Worm (Caenorhabditis elegans) whole organism, young adult: ENCODE data around the gene moe-3.

Source experiments
- B0019.2 ChIP-seq: fragments of 200-800 bp; sonication (Bioruptor generic); conservative IDR thresholded peaks from 2 replicates; pipeline ENCODE4 v1.3.6; 2022; ENCODE audit warnings: missing genetic modification reagents, missing genetic modification characterization, missing compliant biosample characterization
- B0035.1 ChIP-seq: sonication (generic microtip); optimal IDR thresholded peaks from 2 replicates; lab custom pipeline; 2016; ENCODE audit warnings: missing genetic modification characterization, mild to moderate bottlenecking, missing compliant biosample characterization, missing genotype, missing genetic modification reagents
- F22D6.2 ChIP-seq: sonication (generic microtip); optimal IDR thresholded peaks from 2 replicates; lab custom pipeline; 2016; ENCODE audit warnings: mild to moderate bottlenecking, missing genetic modification characterization, missing compliant biosample characterization
- F57C9.4 ChIP-seq: sonication (generic microtip); optimal IDR thresholded peaks from 2 replicates; lab custom pipeline; 2017; ENCODE audit warnings: mild to moderate bottlenecking, missing genetic modification characterization, missing compliant biosample characterization
- T07F8.4 ChIP-seq: sonication (generic microtip); optimal IDR thresholded peaks from 2 replicates; lab custom pipeline; 2016; ENCODE audit warnings: mild to moderate bottlenecking, missing genetic modification characterization, moderate library complexity, missing compliant biosample characterization
- T26A5.8 ChIP-seq: sonication (generic microtip); optimal IDR thresholded peaks from 2 replicates; lab custom pipeline; 2016; ENCODE audit warnings: missing genetic modification characterization, missing compliant biosample characterization
- Y53F4B.3 ChIP-seq: fragments of 200-800 bp; sonication (Bioruptor generic); IDR thresholded peaks from 2 replicates; pipeline ENCODE4 v1.3.6; 2022; ENCODE audit warnings: missing genetic modification reagents, missing genetic modification characterization, missing compliant biosample characterization
- Y53G8AR.9 ChIP-seq: fragments of 200-800 bp; sonication (Bioruptor generic); conservative IDR thresholded peaks from 2 replicates; pipeline ENCODE4 v1.3.6; 2022; ENCODE audit warnings: missing genetic modification reagents, missing genetic modification characterization, missing compliant biosample characterization
- akir-1 ChIP-seq: fragments of 200-800 bp; sonication (Bioruptor generic); optimal IDR thresholded peaks from 2 replicates; lab custom pipeline; 2018; ENCODE audit warnings: mild to moderate bottlenecking, missing genetic modification characterization, moderate library complexity, missing compliant biosample characterization
- aptf-2 ChIP-seq: fragments of 200-800 bp; sonication (Bioruptor generic); conservative IDR thresholded peaks from 2 replicates; pipeline ENCODE4 v1.3.6; 2022; ENCODE audit warnings: missing genetic modification reagents, missing genetic modification characterization, missing compliant biosample characterization
- aptf-3 ChIP-seq: fragments of 200-800 bp; sonication (Bioruptor generic); IDR thresholded peaks from 2 replicates; pipeline ENCODE4 v1.3.6; 2022; ENCODE audit warnings: missing genetic modification characterization, missing compliant biosample characterization
- attf-3 ChIP-seq: fragments of 200-800 bp; sonication (Bioruptor generic); conservative IDR thresholded peaks from 2 replicates; pipeline ENCODE4 v1.3.6; 2022; ENCODE audit warnings: missing genetic modification reagents, missing genetic modification characterization, missing compliant biosample characterization
- ccch-3 ChIP-seq: fragments of 200-800 bp; sonication (Bioruptor generic); optimal IDR thresholded peaks from 2 replicates; lab custom pipeline; 2018; ENCODE audit warnings: mild to moderate bottlenecking, missing genetic modification characterization, missing compliant biosample characterization
- cebp-1 ChIP-seq, 2 experiments: fragments of 200-800 bp in 1 of 2; sonication (Bioruptor generic) in 1 of 2; sonication (generic microtip) in 1 of 2; IDR thresholded peaks in 1 of 2; optimal IDR thresholded peaks in 1 of 2; 2 replicates each; pipeline versions ENCODE4 v1.3.6 to Lab custom; 2017 to 2022; ENCODE audit warnings: missing compliant biosample characterization in 2 of 2, missing genetic modification characterization in 2 of 2, mild to moderate bottlenecking in 1 of 2, missing genetic modification reagents in 1 of 2, moderate library complexity in 1 of 2
- ceh-100 ChIP-seq: fragments of 200-800 bp; sonication (Bioruptor generic); IDR thresholded peaks from 2 replicates; pipeline ENCODE4 v1.3.6; 2022; ENCODE audit warnings: missing genetic modification reagents, missing genetic modification characterization, missing compliant biosample characterization
- ceh-40 ChIP-seq: fragments of 200-800 bp; sonication (Bioruptor generic); IDR thresholded peaks from 2 replicates; pipeline ENCODE4 v1.3.6; 2022; ENCODE audit warnings: missing genetic modification characterization, missing compliant biosample characterization
- dox-1 ChIP-seq: fragments of 200-800 bp; sonication (Bioruptor generic); IDR thresholded peaks from 2 replicates; pipeline ENCODE4 v1.3.6; 2022; ENCODE audit warnings: missing genetic modification reagents, missing genetic modification characterization, missing compliant biosample characterization
- dpl-1 ChIP-seq: fragments of 150-350 bp; optimal IDR thresholded peaks from 2 replicates; lab custom pipeline; 2014; ENCODE audit warnings: missing biosample characterization, missing genetic modification reagents, missing genetic modification characterization
- egl-44 ChIP-seq: fragments of 200-800 bp; sonication (Bioruptor generic); IDR thresholded peaks from 2 replicates; pipeline ENCODE4 v1.3.6; 2022; ENCODE audit warnings: missing genetic modification reagents, missing genetic modification characterization, missing compliant biosample characterization
- ekl-4 ChIP-seq: fragments of 200-800 bp; sonication (Bioruptor generic); IDR thresholded peaks from 2 replicates; pipeline ENCODE4 v1.3.6; 2022; ENCODE audit warnings: missing genetic modification reagents, missing genetic modification characterization, missing compliant biosample characterization
- ets-4 ChIP-seq: fragments of 200-800 bp; sonication (Bioruptor generic); optimal IDR thresholded peaks from 2 replicates; lab custom pipeline; 2018; ENCODE audit warnings: mild to moderate bottlenecking, missing genetic modification characterization, missing compliant biosample characterization
- fkh-3 ChIP-seq: sonication (generic microtip); optimal IDR thresholded peaks from 2 replicates; lab custom pipeline; 2016; ENCODE audit warnings: mild to moderate bottlenecking, missing genetic modification characterization, missing compliant biosample characterization
- gei-17 ChIP-seq: fragments of 200-800 bp; sonication (Bioruptor generic); optimal IDR thresholded peaks from 2 replicates; lab custom pipeline; 2018; ENCODE audit warnings: mild to moderate bottlenecking, missing genetic modification characterization, missing compliant biosample characterization
- hmg-1.2 ChIP-seq: fragments of 200-800 bp; sonication (Bioruptor generic); IDR thresholded peaks from 2 replicates; pipeline ENCODE4 v1.3.6; 2022; ENCODE audit warnings: missing genetic modification reagents, missing genetic modification characterization, missing compliant biosample characterization
- let-607 ChIP-seq, 2 experiments: fragments of 200-800 bp in 1 of 2; sonication (Bioruptor generic) in 1 of 2; sonication (generic microtip) in 1 of 2; optimal IDR thresholded peaks; 2 replicates each; lab custom pipeline; 2016 to 2018; ENCODE audit warnings: mild to moderate bottlenecking in 2 of 2, missing compliant biosample characterization in 2 of 2, missing genetic modification characterization in 2 of 2, moderate library complexity in 2 of 2, missing genotype in 1 of 2
- lin-26 ChIP-seq: fragments of 200-800 bp; sonication (Bioruptor generic); IDR thresholded peaks from 2 replicates; pipeline ENCODE4 v1.3.6; 2022; ENCODE audit warnings: missing genetic modification reagents, missing genetic modification characterization, missing compliant biosample characterization
- lin-35 ChIP-seq, 3 experiments: fragments of 150-350 bp in 2 of 3; sonication (generic microtip) in 1 of 3; optimal IDR thresholded peaks; 2 replicates each; lab custom pipeline; 2014 to 2018; ENCODE audit warnings: missing biosample characterization in 3 of 3, missing genetic modification characterization in 3 of 3, missing genetic modification reagents in 3 of 3
- lin-40 ChIP-seq: sonication (generic microtip); optimal IDR thresholded peaks from 2 replicates; lab custom pipeline; 2016; ENCODE audit warnings: missing genetic modification characterization, mild to moderate bottlenecking, missing compliant biosample characterization, missing genotype, missing genetic modification reagents
- madf-6 ChIP-seq: fragments of 200-800 bp; sonication (Bioruptor generic); IDR thresholded peaks from 2 replicates; pipeline ENCODE4 v1.3.6; 2022; ENCODE audit warnings: missing genetic modification reagents, missing genetic modification characterization, missing compliant biosample characterization
- mcd-1 ChIP-seq: fragments of 200-800 bp; sonication (Bioruptor generic); IDR thresholded peaks from 2 replicates; pipeline ENCODE4 v1.3.6; 2022; ENCODE audit warnings: missing genetic modification reagents, missing genetic modification characterization, missing compliant biosample characterization
- mel-28 ChIP-seq: sonication (generic microtip); optimal IDR thresholded peaks from 2 replicates; lab custom pipeline; 2016; ENCODE audit warnings: borderline replicate concordance, mild to moderate bottlenecking, missing genetic modification characterization, missing compliant biosample characterization
- mes-4 ChIP-seq: sonication (generic microtip); optimal IDR thresholded peaks from 2 replicates; lab custom pipeline; 2016; ENCODE audit warnings: missing genotype, missing genetic modification characterization, missing compliant biosample characterization
- nfya-1 ChIP-seq: sonication (generic microtip); optimal IDR thresholded peaks from 2 replicates; lab custom pipeline; 2017; ENCODE audit warnings: antibody characterized with exemption, missing compliant biosample characterization, missing genetic modification characterization, borderline replicate concordance; ENCODE audit not compliant: insufficient read depth
- nhr-179 ChIP-seq: sonication (generic microtip); optimal IDR thresholded peaks from 2 replicates; lab custom pipeline; 2016; ENCODE audit warnings: mild to moderate bottlenecking, missing genetic modification characterization, missing compliant biosample characterization
- nhr-27 ChIP-seq: fragments of 200-800 bp; sonication (Bioruptor generic); optimal IDR thresholded peaks from 2 replicates; lab custom pipeline; 2018; ENCODE audit warnings: mild to moderate bottlenecking, missing genetic modification characterization, moderate library complexity, missing compliant biosample characterization
- nhr-80 ChIP-seq: sonication (generic microtip); optimal IDR thresholded peaks from 2 replicates; lab custom pipeline; 2016; ENCODE audit warnings: missing genetic modification characterization, missing compliant biosample characterization
- nhr-90 ChIP-seq: sonication (generic microtip); optimal IDR thresholded peaks from 2 replicates; lab custom pipeline; 2016; ENCODE audit warnings: missing genotype, mild to moderate bottlenecking, missing genetic modification characterization, missing compliant biosample characterization
- pbrm-1 ChIP-seq: fragments of 200-800 bp; sonication (Bioruptor generic); IDR thresholded peaks from 2 replicates; pipeline ENCODE4 v1.3.6; 2022; ENCODE audit warnings: missing genetic modification reagents, missing genetic modification characterization, missing compliant biosample characterization
- pha-4 ChIP-seq: fragments of 150-350 bp; sonication (generic microtip); optimal IDR thresholded peaks from 2 replicates; lab custom pipeline; 2014; ENCODE audit warnings: missing biosample characterization, missing genetic modification reagents, missing genetic modification characterization
- rcor-1 ChIP-seq: fragments of 200-800 bp; sonication (Bioruptor generic); IDR thresholded peaks from 2 replicates; pipeline ENCODE4 v1.3.6; 2022; ENCODE audit warnings: missing genetic modification reagents, missing genetic modification characterization, missing compliant biosample characterization
- repo-1 ChIP-seq: sonication (generic microtip); optimal IDR thresholded peaks from 2 replicates; lab custom pipeline; 2017; ENCODE audit warnings: mild to moderate bottlenecking, missing genetic modification characterization, missing compliant biosample characterization
- rpc-1 ChIP-seq, 2 experiments: fragments of 150-350 bp in 1 of 2; sonication (generic microtip) in 1 of 2; optimal IDR thresholded peaks; 2 replicates each; lab custom pipeline; 2014 to 2018; ENCODE audit warnings: missing biosample characterization in 1 of 2, missing genetic modification characterization in 1 of 2, missing genetic modification reagents in 1 of 2, missing genotype in 1 of 2
- sea-2 ChIP-seq: fragments of 200-800 bp; sonication (Bioruptor generic); IDR thresholded peaks from 2 replicates; pipeline ENCODE4 v1.3.6; 2022; ENCODE audit warnings: missing genetic modification characterization, missing compliant biosample characterization
- snpc-3.4 ChIP-seq: sonication (generic microtip); optimal IDR thresholded peaks from 2 replicates; lab custom pipeline; 2017; ENCODE audit warnings: missing genetic modification characterization, mild to moderate bottlenecking, missing compliant biosample characterization, antibody characterized with exemption, moderate library complexity, missing genotype, missing genetic modification reagents
- ztf-18 ChIP-seq: sonication (generic microtip); optimal IDR thresholded peaks from 2 replicates; lab custom pipeline; 2016; ENCODE audit warnings: missing genotype, mild to moderate bottlenecking, missing genetic modification characterization, missing compliant biosample characterization
- ztf-25 ChIP-seq: fragments of 200-800 bp; sonication (Bioruptor generic); IDR thresholded peaks from 2 replicates; pipeline ENCODE4 v1.3.6; 2022; ENCODE audit warnings: missing genetic modification reagents, missing genetic modification characterization, missing compliant biosample characterization
- ztf-26 ChIP-seq: sonication (generic microtip); optimal IDR thresholded peaks from 2 replicates; lab custom pipeline; 2017; ENCODE audit warnings: missing genetic modification characterization, missing compliant biosample characterization
- ztf-28 ChIP-seq: fragments of 200-800 bp; sonication (Bioruptor generic); IDR thresholded peaks from 2 replicates; pipeline ENCODE4 v1.3.6; 2022; ENCODE audit warnings: missing genetic modification reagents, missing genetic modification characterization, missing compliant biosample characterization

moe-3 gene

DNA sequence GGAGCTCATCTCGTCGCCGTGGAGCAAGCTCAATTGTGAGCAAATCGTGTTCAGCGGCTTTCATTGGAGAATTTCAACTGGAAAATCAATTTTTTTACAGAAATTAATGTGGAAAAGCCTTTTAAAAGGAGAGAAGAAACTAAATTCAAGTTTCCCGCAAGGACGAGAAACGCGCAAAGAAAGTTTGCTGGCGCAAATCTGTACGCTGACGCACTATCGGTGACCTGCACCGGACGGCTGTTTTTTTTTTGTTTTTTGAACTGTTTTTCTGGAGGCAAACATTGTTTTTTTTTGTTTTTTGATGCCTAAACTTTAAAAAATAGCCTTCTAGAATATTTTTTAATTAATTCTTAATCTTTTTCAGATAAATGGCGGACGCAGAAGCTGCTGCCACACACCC, 8.6 kb downstream of the moe-3 start, which contains the start of the genes hpr-17 and F32A11.1 (continued):
- TF ChIP-seq nhr-179: no peak
- peak; percentile 87 for TF ChIP-seq Y53G8AR.9 (GFP tag; lab: Robert Waterston, UW)
- peak; percentile 96 for TF ChIP-seq ztf-18 (tag; lab: Kevin White, UChicago)
- TF ChIP-seq mcd-1 (GFP tag; lab: Robert Waterston, UW): peak; percentile 93
- TF ChIP-seq pha-4 (tag; lab: Kevin White, UChicago): no peak
- no peak for TF ChIP-seq ztf-25
- peak; percentile 70 for TF ChIP-seq attf-3 (GFP tag; lab: Robert Waterston, UW)
- peak; percentile 57 for TF ChIP-seq hmg-1.2 (GFP tag; lab: Robert Waterston, UW)
- peak; percentile 77 for TF ChIP-seq madf-6 (GFP tag; lab: Robert Waterston, UW)
- no peak for TF ChIP-seq Y53F4B.3 (GFP tag; lab: Robert Waterston, UW)
- peak; percentile 56; the same call in 1 of the 2 replicates for TF ChIP-seq rcor-1 (GFP tag; lab: Robert Waterston, UW)
- TF ChIP-seq let-607 (tag; optimal IDR thresholded peaks at IDR 0.05; lab: Kevin White, UChicago): no peak
- no peak for TF ChIP-seq ztf-28 (GFP tag; lab: Robert Waterston, UW)
- peak; percentile 84 for TF ChIP-seq pbrm-1 (GFP tag; lab: Robert Waterston, UW)
- TF ChIP-seq ccch-3: no peak
- no peak for TF ChIP-seq mes-4 (tag; lab: Kevin White, UChicago)
- TF ChIP-seq B0019.2: 0 out of 2 replicates have a peak, but pooled peaks have one; percentile 34
- TF ChIP-seq snpc-3.4 (tag; lab: Kevin White, UChicago): no peak
- peak; percentile 89 for TF ChIP-seq dpl-1
- TF ChIP-seq ceh-100 (GFP tag; lab: Robert Waterston, UW): peak; percentile 67
- TF ChIP-seq lin-35 (GFP tag; optimal IDR thresholded peaks at IDR 0.05; lab: Kevin White, UChicago): peak; percentile 51 to 97 (median 61)
- no peak for TF ChIP-seq nfya-1 (tag; lab: Kevin White, UChicago)
- no peak for TF ChIP-seq aptf-3
- TF ChIP-seq lin-40: peak; percentile 87
- TF ChIP-seq nhr-80 (tag; lab: Kevin White, UChicago): peak; percentile 32
- TF ChIP-seq T26A5.8 (tag; lab: Kevin White, UChicago): no peak
- no peak for TF ChIP-seq akir-1 (GFP tag; lab: Kevin White, UChicago)
- no peak for TF ChIP-seq B0035.1 (tag; lab: Kevin White, UChicago)
- TF ChIP-seq lin-26 (GFP tag; lab: Robert Waterston, UW): no peak
- peak; percentile 72; the same call in 1 of the 2 replicates for TF ChIP-seq dox-1
- no peak for TF ChIP-seq ztf-26 (tag; lab: Kevin White, UChicago)
- TF ChIP-seq nhr-27 (tag; lab: Kevin White, UChicago): no peak
- TF ChIP-seq egl-44 (GFP tag; lab: Robert Waterston, UW): peak; percentile 46; the same call in 1 of the 2 replicates
- no peak for TF ChIP-seq aptf-2 (GFP tag; lab: Robert Waterston, UW)
- peak; percentile 35 for TF ChIP-seq F22D6.2 (tag; lab: Kevin White, UChicago)
- no peak for TF ChIP-seq cebp-1 (GFP tag; IDR thresholded peaks at IDR 0.05; lab: Robert Waterston, UW)
- peak; percentile 71 for TF ChIP-seq cebp-1 (tag; optimal IDR thresholded peaks at IDR 0.05; lab: Kevin White, UChicago)
- no peak for TF ChIP-seq fkh-3 (tag; lab: Kevin White, UChicago)
- no peak for TF ChIP-seq mel-28 (tag; lab: Kevin White, UChicago)
- no peak for TF ChIP-seq sea-2 (GFP tag; lab: Robert Waterston, UW)
- TF ChIP-seq ekl-4 (GFP tag; lab: Robert Waterston, UW): peak; percentile 64; the same call in 1 of the 2 replicates
- TF ChIP-seq rpc-1 (optimal IDR thresholded peaks at IDR 0.05; lab: Kevin White, UChicago): no peak
- TF ChIP-seq rpc-1 (tag; optimal IDR thresholded peaks at IDR 0.05; lab: Kevin White, UChicago): no peak
- no peak for TF ChIP-seq F57C9.4 (tag; lab: Kevin White, UChicago)
- no peak for TF ChIP-seq ets-4 (GFP tag; lab: Kevin White, UChicago)
- peak; percentile 73 for TF ChIP-seq repo-1 (tag; lab: Kevin White, UChicago)
- TF ChIP-seq gei-17 (GFP tag; lab: Kevin White, UChicago): peak; percentile 2
- TF ChIP-seq T07F8.4 (tag; lab: Kevin White, UChicago): no peak
- no peak for TF ChIP-seq nhr-90 (tag; lab: Kevin White, UChicago)
- TF ChIP-seq ceh-40 (GFP tag; lab: Robert Waterston, UW): no peak
